Worm (Caenorhabditis elegans): Measurements from ENCODE around the gene mpst-7.
A peak's percentile ranks its signal among the peaks of the same experiment; 100 is the strongest.

The mpst-7 gene

DNA sequence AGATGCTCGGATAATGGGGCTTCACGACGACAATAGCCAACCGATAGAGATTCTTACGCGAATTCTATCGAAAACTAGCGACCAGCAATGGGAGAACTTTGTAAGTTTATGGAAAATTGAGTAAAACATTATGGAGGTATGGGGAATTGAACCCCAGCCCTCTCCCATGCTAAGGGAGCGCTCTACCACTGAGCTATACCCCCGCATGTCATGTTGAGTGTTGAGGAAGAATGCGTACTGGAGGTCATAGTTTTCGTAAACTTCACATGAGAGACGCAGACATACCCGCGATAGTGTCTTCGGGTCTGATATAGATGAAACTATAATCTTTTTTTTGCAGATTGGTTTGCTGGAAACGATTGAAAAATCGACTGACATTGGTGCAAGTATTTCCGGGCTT, 42.4 kb upstream of the mpst-7 start:
- TF ChIP-seq aly-2 (tag; optimal IDR thresholded peaks at IDR 0.05) (peak; percentile 28), zip-11 (GFP tag; IDR thresholded peaks at IDR 0.05) (peak; percentile 80; the same call in 1 of the 2 replicates), hlh-30 (tag; optimal IDR thresholded peaks at IDR 0.05; ENCODE audit: insufficient read depth) (peak; percentile 56), fos-1 (tag; optimal IDR thresholded peaks at IDR 0.05) (no peak), nhr-10 (tag; optimal IDR thresholded peaks at IDR 0.05) (no peak), ceh-20 (GFP tag; IDR thresholded peaks at IDR 0.05) (peak; percentile 78), zfp-2 (tag; optimal IDR thresholded peaks at IDR 0.05) (no peak), pqm-1 (tag; optimal IDR thresholded peaks at IDR 0.05) (no peak), mxl-3 (GFP tag; optimal IDR thresholded peaks at IDR 0.05) (peak; percentile 64), ZK337.2 (GFP tag; IDR thresholded peaks at IDR 0.05) (0 out of 2 replicates have a peak, but pooled peaks have one; percentile 49), lim-7 (GFP tag; IDR thresholded peaks at IDR 0.05) (peak; percentile 95), ceh-44 (GFP tag; IDR thresholded peaks at IDR 0.05) (peak; percentile 77; the same call in 1 of the 2 replicates), egl-43 (GFP tag; IDR thresholded peaks at IDR 0.05) (peak; percentile 93), ceh-28 (tag; optimal IDR thresholded peaks at IDR 0.05) (no peak), unc-62 (GFP tag; optimal IDR thresholded peaks at IDR 0.05 in 1 of 2) (no peak), unc-62 (tag; optimal IDR thresholded peaks at IDR 0.05) (no peak), madf-5 (GFP tag; IDR thresholded peaks at IDR 0.05) (peak in 1 of 2 experiments; percentile 8; a peak in 1 of 4 replicates), nhr-11 (tag; optimal IDR thresholded peaks at IDR 0.05) (no peak), nhr-111 (GFP tag; optimal IDR thresholded peaks at IDR 0.05) (peak; percentile 66), Y48G9A.11 (GFP tag; IDR thresholded peaks at IDR 0.05) (no peak), nhr-42 (GFP tag; IDR thresholded peaks at IDR 0.05) (0 out of 2 replicates have a peak, but pooled peaks have one; percentile 48), sdz-12 (GFP tag; optimal IDR thresholded peaks at IDR 0.05) (no peak), lir-3 (tag; optimal IDR thresholded peaks at IDR 0.05) (peak; percentile 14), lin-1 (GFP tag; IDR thresholded peaks at IDR 0.05) (peak; percentile 75), fkh-10 (GFP tag; optimal IDR thresholded peaks at IDR 0.05) (no peak), mdt-29 (GFP tag; IDR thresholded peaks at IDR 0.05) (0 out of 2 replicates have a peak, but pooled peaks have one; percentile 17), zag-1 (tag; optimal IDR thresholded peaks at IDR 0.05) (no peak), saeg-2 (GFP tag; IDR thresholded peaks at IDR 0.05) (no peak), hif-1 (tag; optimal IDR thresholded peaks at IDR 0.05) (peak in 1 of 2 experiments; percentile 58), ztf-7 (tag; optimal IDR thresholded peaks at IDR 0.05) (peak; percentile 77), vab-7 (GFP tag; IDR thresholded peaks at IDR 0.05) (peak; percentile 83), T20F7.1 (GFP tag; optimal IDR thresholded peaks at IDR 0.05) (no peak), pha-4 (GFP tag; IDR thresholded peaks at IDR 0.05) (peak; percentile 92), pha-4 (tag; optimal IDR thresholded peaks at IDR 0.05) (no peak), aha-1 (tag) (peak; percentile 42), F44E2.7 (GFP tag; IDR thresholded peaks at IDR 0.05) (0 out of 2 replicates have a peak, but pooled peaks have one; percentile 61), D1046.2 (GFP tag; IDR thresholded peaks at IDR 0.05) (peak; percentile 69; the same call in 1 of the 2 replicates), ctbp-1 (GFP tag; IDR thresholded peaks at IDR 0.05) (peak; percentile 85), arid-1 (GFP tag; conservative IDR thresholded peaks at IDR 0.05) (peak; percentile 81), hmg-1.1 (GFP tag; IDR thresholded peaks at IDR 0.05) (peak; percentile 94), R02D3.7 (tag; optimal IDR thresholded peaks at IDR 0.05) (no peak), jun-1 (tag; optimal IDR thresholded peaks at IDR 0.05) (no peak), cey-2 (tag; optimal IDR thresholded peaks at IDR 0.05; ENCODE audit: borderline replicate concordance, insufficient read depth) (no peak), daf-16 (GFP tag; optimal IDR thresholded peaks at IDR 0.05) (peak; percentile 46 to 88), daf-16 (tag; optimal IDR thresholded peaks at IDR 0.05) (peak; percentile 65), nhr-237 (tag; optimal IDR thresholded peaks at IDR 0.05) (no peak), nhr-25 (tag; optimal IDR thresholded peaks at IDR 0.05; ENCODE audit: borderline replicate concordance, insufficient read depth) (no peak), Y105C5A.15 (GFP tag; IDR thresholded peaks at IDR 0.05) (peak; percentile 85), nhr-77 (tag; optimal IDR thresholded peaks at IDR 0.05) (peak; percentile 63), tra-1 (GFP tag; IDR thresholded peaks at IDR 0.05) (peak; percentile 77), madf-9 (GFP tag; conservative IDR thresholded peaks at IDR 0.05) (peak; percentile 53; the same call in 1 of the 2 replicates), snpc-4 (tag; optimal IDR thresholded peaks at IDR 0.05) (no peak)

All from whole organism, L4 larva.